Fruit fly (Drosophila melanogaster): ENCODE results near the gene mtSSB.
A peak's percentile ranks its signal among the peaks of the same experiment; 100 is the strongest.

Gene mtSSB

dm6 chr3R:16253427-16253883 lies 48.4 kb upstream of the mtSSB start (continued):
- TF ChIP-seq CG10462 (GFP tag; optimal IDR thresholded peaks at IDR 0.05) = peak; percentile 57
- TF ChIP-seq CG13624 (GFP tag; optimal IDR thresholded peaks at IDR 0.05) = no peak
- TF ChIP-seq CG10147 (GFP tag; optimal IDR thresholded peaks at IDR 0.05) = peak; percentile 75
- TF ChIP-seq Adf1 (GFP tag; IDR thresholded peaks at IDR 0.05) = no peak
- TF ChIP-seq ranshi (GFP tag; IDR thresholded peaks at IDR 0.05) = no peak
- no peak for TF ChIP-seq yki (optimal IDR thresholded peaks at IDR 0.05)
- TF ChIP-seq BtbVII (GFP tag; optimal IDR thresholded peaks at IDR 0.05) = peak; percentile 86
- TF ChIP-seq slp2 (GFP tag; optimal IDR thresholded peaks at IDR 0.05) = peak; percentile 47
- TF ChIP-seq odd (GFP tag; optimal IDR thresholded peaks at IDR 0.05) = peak; percentile 87
- TF ChIP-seq CG17912 (GFP tag; optimal IDR thresholded peaks at IDR 0.05) = no peak
- peak; percentile 67 for TF ChIP-seq CG1529 (GFP tag; optimal IDR thresholded peaks at IDR 0.05)
- TF ChIP-seq CG14441 (GFP tag; IDR thresholded peaks at IDR 0.05) = no peak
- TF ChIP-seq CG10654 (GFP tag; optimal IDR thresholded peaks at IDR 0.05) = peak; percentile 64
- TF ChIP-seq Sry-β (GFP tag; optimal IDR thresholded peaks at IDR 0.05) = peak; percentile 18
- peak; percentile 82 for TF ChIP-seq CG10209 (GFP tag; optimal IDR thresholded peaks at IDR 0.05)
- no peak for TF ChIP-seq CG3163 (GFP tag; optimal IDR thresholded peaks at IDR 0.05)
- TF ChIP-seq CG15269 (tag; optimal IDR thresholded peaks at IDR 0.05) = peak; percentile 87
- TF ChIP-seq sob (GFP tag; IDR thresholded peaks at IDR 0.05) = no peak
- TF ChIP-seq CG7556 (GFP tag; optimal IDR thresholded peaks at IDR 0.05) = peak; percentile 95
- TF ChIP-seq CG7839 (tag; optimal IDR thresholded peaks at IDR 0.05) = peak; percentile 88
- peak; percentile 62 for TF ChIP-seq CG1602 (GFP tag; optimal IDR thresholded peaks at IDR 0.05)
- TF ChIP-seq CG17359 (tag; optimal IDR thresholded peaks at IDR 0.05) = peak; percentile 77
- TF ChIP-seq CG8281 (tag; optimal IDR thresholded peaks at IDR 0.05) = peak; percentile 53
- peak; percentile 71 for TF ChIP-seq Blimp-1 (GFP tag; optimal IDR thresholded peaks at IDR 0.05)
- peak; percentile 59 for TF ChIP-seq CG11723 (GFP tag; optimal IDR thresholded peaks at IDR 0.05)
- TF ChIP-seq fd3F (GFP tag; optimal IDR thresholded peaks at IDR 0.05) = peak; percentile 57
- no peak for TF ChIP-seq pfk (GFP tag; optimal IDR thresholded peaks at IDR 0.05)
- peak; percentile 72 for TF ChIP-seq unpg (GFP tag; optimal IDR thresholded peaks at IDR 0.05)
- TF ChIP-seq ara (GFP tag; IDR thresholded peaks at IDR 0.05) = no peak
- TF ChIP-seq CG2120 (GFP tag; optimal IDR thresholded peaks at IDR 0.05) = peak; percentile 64
- TF ChIP-seq CG12219 (GFP tag; optimal IDR thresholded peaks at IDR 0.05) = peak; percentile 8
- peak; percentile 54 for TF ChIP-seq YL-1 (GFP tag; optimal IDR thresholded peaks at IDR 0.05)
- no peak for TF ChIP-seq ab (GFP tag; optimal IDR thresholded peaks at IDR 0.05)
- no peak for TF ChIP-seq CG3838 (GFP tag; optimal IDR thresholded peaks at IDR 0.05)
- TF ChIP-seq psq (GFP tag; optimal IDR thresholded peaks at IDR 0.05) = peak; percentile 34
- peak; percentile 78 for TF ChIP-seq CG10267 (tag; optimal IDR thresholded peaks at IDR 0.05)
- no peak for TF ChIP-seq CG3847 (GFP tag; IDR thresholded peaks at IDR 0.05)
- TF ChIP-seq Chrac-16 (GFP tag; optimal IDR thresholded peaks at IDR 0.05) = peak; percentile 42
- TF ChIP-seq CG9727 (GFP tag; optimal IDR thresholded peaks at IDR 0.05) = peak; percentile 89
- TF ChIP-seq gem (tag; optimal IDR thresholded peaks at IDR 0.05) = peak; percentile 91
- peak; percentile 18 for TF ChIP-seq CG4617 (GFP tag; optimal IDR thresholded peaks at IDR 0.05; ENCODE audit: borderline replicate concordance)
- peak; percentile 84 for TF ChIP-seq Fer1 (GFP tag; optimal IDR thresholded peaks at IDR 0.05)
- TF ChIP-seq CG9437 (GFP tag; optimal IDR thresholded peaks at IDR 0.05) = peak; percentile 84
- TF ChIP-seq BEAF-32 (GFP tag; optimal IDR thresholded peaks at IDR 0.05) = no peak
- no peak for TF ChIP-seq sima (GFP tag; optimal IDR thresholded peaks at IDR 0.05)
- no peak for TF ChIP-seq CG4282 (GFP tag; optimal IDR thresholded peaks at IDR 0.05)
- peak; percentile 14 for TF ChIP-seq HLH54F (GFP tag; optimal IDR thresholded peaks at IDR 0.05)
- TF ChIP-seq dmrt99B (tag; optimal IDR thresholded peaks at IDR 0.05) = peak; percentile 89
- TF ChIP-seq CG7963 (GFP tag; IDR thresholded peaks at IDR 0.05; ENCODE audit: partially characterized antibody) = no peak
- TF ChIP-seq CG14667 (GFP tag; IDR thresholded peaks at IDR 0.05) = no peak
- TF ChIP-seq corto (GFP tag; optimal IDR thresholded peaks at IDR 0.05) = peak; percentile 76

Data from whole organism, embryonic.